Worm (Caenorhabditis elegans) whole organism, L4/young adult: ENCODE data around the gene C24F3.2.

Experiments
- dao-5 ChIP-seq: sonication (generic microtip); optimal IDR thresholded peaks from 2 replicates; lab custom pipeline; 2016; ENCODE audit warnings: missing genotype, missing genetic modification characterization, moderate library complexity, missing compliant biosample characterization
- him-1 ChIP-seq: sonication (generic microtip); optimal IDR thresholded peaks from 2 replicates; lab custom pipeline; 2016; ENCODE audit warnings: missing genotype, missing genetic modification reagents, missing genetic modification characterization, missing compliant biosample characterization

ce11 chrIV:10176252-10176730 is 46.0 kb upstream of the C24F3.2 start, which contains the start of gene rack-1:
- peak; percentile 8 for TF ChIP-seq him-1
- no peak for TF ChIP-seq dao-5
